Worm (Caenorhabditis elegans) whole organism, L2 larva: ENCODE data around the gene F56A8.4.

Experiments used
- C34F6.9 ChIP-seq: fragments of 150-350 bp; optimal IDR thresholded peaks from 2 replicates; lab custom pipeline; 2014; ENCODE audit warnings: missing biosample characterization, missing genetic modification characterization
- R02D3.7 ChIP-seq: fragments of 150-350 bp; optimal IDR thresholded peaks from 2 replicates; lab custom pipeline; 2014; ENCODE audit warnings: missing biosample characterization, missing genetic modification characterization
- Y55F3AM.14 ChIP-seq: fragments of 200-800 bp; sonication (Bioruptor generic); optimal IDR thresholded peaks from 2 replicates; lab custom pipeline; 2018; ENCODE audit warnings: mild to moderate bottlenecking, missing genetic modification characterization, missing compliant biosample characterization
- ZK546.5 ChIP-seq: sonication (generic microtip); optimal IDR thresholded peaks from 2 replicates; lab custom pipeline; 2017; ENCODE audit warnings: missing biosample characterization, missing genetic modification characterization
- alr-1 ChIP-seq: fragments of 150-350 bp; optimal IDR thresholded peaks from 2 replicates; lab custom pipeline; 2014; ENCODE audit warnings: missing biosample characterization, missing genetic modification characterization
- aly-2 ChIP-seq: fragments of 150-350 bp; optimal IDR thresholded peaks from 2 replicates; lab custom pipeline; 2014; ENCODE audit warnings: missing biosample characterization, missing genetic modification characterization
- ama-1 ChIP-seq: fragments of 150-350 bp; optimal IDR thresholded peaks from 2 replicates; lab custom pipeline; 2018; ENCODE audit warnings: inconsistent platforms
- blmp-1 ChIP-seq: sonication (generic microtip); optimal IDR thresholded peaks from 2 replicates; lab custom pipeline; 2017; ENCODE audit warnings: missing genetic modification characterization, mild to moderate bottlenecking, missing compliant biosample characterization, antibody characterized with exemption, moderate library complexity; ENCODE audit not compliant: insufficient read depth
- ceh-82 ChIP-seq: fragments of 150-350 bp; optimal IDR thresholded peaks from 2 replicates; lab custom pipeline; 2014; ENCODE audit warnings: missing biosample characterization, missing genetic modification characterization
- crh-2 ChIP-seq: sonication (generic microtip); optimal IDR thresholded peaks from 2 replicates; lab custom pipeline; 2017; ENCODE audit warnings: missing biosample characterization, missing genetic modification characterization
- dmd-4 ChIP-seq: sonication (generic microtip); optimal IDR thresholded peaks from 2 replicates; lab custom pipeline; 2017; ENCODE audit warnings: missing biosample characterization, missing genetic modification characterization
- egl-27 ChIP-seq: sonication (generic microtip); optimal IDR thresholded peaks from 3 replicates; lab custom pipeline; 2017; ENCODE audit warnings: missing biosample characterization, missing genetic modification reagents, missing genetic modification characterization
- elt-1 ChIP-seq: fragments of 150-350 bp; optimal IDR thresholded peaks from 2 replicates; lab custom pipeline; 2014; ENCODE audit warnings: missing biosample characterization, missing genetic modification characterization
- elt-3 ChIP-seq: sonication (generic microtip); optimal IDR thresholded peaks from 2 replicates; lab custom pipeline; 2017; ENCODE audit warnings: missing biosample characterization, missing genetic modification characterization
- fos-1 ChIP-seq: fragments of 150-350 bp; optimal IDR thresholded peaks from 2 replicates; lab custom pipeline; 2014; ENCODE audit warnings: missing biosample characterization, missing genetic modification characterization
- lin-11 ChIP-seq: fragments of 150-350 bp; sonication (generic microtip); optimal IDR thresholded peaks from 2 replicates; lab custom pipeline; 2014; ENCODE audit warnings: missing biosample characterization, missing genetic modification characterization, inconsistent platforms, mixed read lengths
- lin-39 ChIP-seq: fragments of 150-350 bp; optimal IDR thresholded peaks from 2 replicates; lab custom pipeline; 2014; ENCODE audit warnings: missing biosample characterization, missing genetic modification reagents, missing genetic modification characterization
- lsy-2 ChIP-seq, 2 experiments: fragments of 150-350 bp in 1 of 2; sonication (generic microtip) in 1 of 2; optimal IDR thresholded peaks; 2 replicates each; lab custom pipeline; 2014 to 2017; ENCODE audit warnings: missing biosample characterization in 2 of 2, missing genetic modification characterization in 2 of 2
- mab-5 ChIP-seq: fragments of 150-350 bp; optimal IDR thresholded peaks from 2 replicates; lab custom pipeline; 2014; ENCODE audit warnings: missing biosample characterization, missing genetic modification characterization
- mbf-1 ChIP-seq: sonication (generic microtip); optimal IDR thresholded peaks from 2 replicates; lab custom pipeline; 2017; ENCODE audit warnings: missing biosample characterization, missing genetic modification characterization
- mdl-1 ChIP-seq, 2 experiments: fragments of 150-350 bp in 1 of 2; sonication (generic microtip) in 1 of 2; optimal IDR thresholded peaks; 2 replicates each; lab custom pipeline; 2017; ENCODE audit warnings: missing biosample characterization in 2 of 2, missing genetic modification characterization in 2 of 2
- nhr-10 ChIP-seq: sonication (generic microtip); optimal IDR thresholded peaks from 2 replicates; lab custom pipeline; 2017; ENCODE audit warnings: missing biosample characterization, missing genetic modification characterization
- nhr-129 ChIP-seq: fragments of 150-350 bp; optimal IDR thresholded peaks from 2 replicates; lab custom pipeline; 2014; ENCODE audit warnings: missing biosample characterization, missing genetic modification characterization
- nhr-23 ChIP-seq: fragments of 150-350 bp; optimal IDR thresholded peaks from 2 replicates; lab custom pipeline; 2014; ENCODE audit warnings: missing biosample characterization, missing genetic modification reagents, missing genetic modification characterization
- nhr-237 ChIP-seq: fragments of 150-350 bp; optimal IDR thresholded peaks from 2 replicates; lab custom pipeline; 2014; ENCODE audit warnings: missing biosample characterization, missing genetic modification characterization
- nhr-25 ChIP-seq: fragments of 150-350 bp; sonication (generic microtip); optimal IDR thresholded peaks from 3 replicates; lab custom pipeline; 2014; ENCODE audit warnings: missing biosample characterization, missing genetic modification characterization
- nhr-77 ChIP-seq: fragments of 150-350 bp; optimal IDR thresholded peaks from 2 replicates; lab custom pipeline; 2014; ENCODE audit warnings: missing biosample characterization, missing genetic modification characterization
- peb-1 ChIP-seq: fragments of 150-350 bp; optimal IDR thresholded peaks from 2 replicates; lab custom pipeline; 2014; ENCODE audit warnings: missing biosample characterization, missing genetic modification characterization
- sem-4 ChIP-seq: fragments of 150-350 bp; optimal IDR thresholded peaks from 2 replicates; lab custom pipeline; 2014; ENCODE audit warnings: missing biosample characterization, missing genetic modification reagents, missing genetic modification characterization
- skn-1 ChIP-seq: sonication (generic microtip); optimal IDR thresholded peaks from 2 replicates; lab custom pipeline; 2017; ENCODE audit warnings: missing biosample characterization, missing genetic modification characterization
- sma-3 ChIP-seq: sonication (generic microtip); optimal IDR thresholded peaks from 2 replicates; lab custom pipeline; 2016; ENCODE audit warnings: missing genetic modification reagents, missing genetic modification characterization, missing compliant biosample characterization
- sma-9 ChIP-seq, 2 experiments: fragments of 150-350 bp in 1 of 2; sonication (generic microtip) in 1 of 2; optimal IDR thresholded peaks; 2 replicates each; lab custom pipeline; 2014 to 2016; ENCODE audit warnings: missing genetic modification characterization in 2 of 2, mild to moderate bottlenecking in 1 of 2, missing biosample characterization in 1 of 2, missing compliant biosample characterization in 1 of 2, missing genetic modification reagents in 1 of 2, moderate library complexity in 1 of 2
- snpc-4 ChIP-seq: fragments of 150-350 bp; optimal IDR thresholded peaks from 2 replicates; lab custom pipeline; 2014; ENCODE audit warnings: missing biosample characterization, missing genetic modification characterization
- unc-39 ChIP-seq: fragments of 150-350 bp; optimal IDR thresholded peaks from 2 replicates; lab custom pipeline; 2014; ENCODE audit warnings: missing biosample characterization, missing genetic modification characterization
- unc-55 ChIP-seq: fragments of 150-350 bp; sonication (generic microtip); optimal IDR thresholded peaks from 3 replicates; lab custom pipeline; 2014; ENCODE audit warnings: missing biosample characterization, missing genetic modification reagents, missing genetic modification characterization
- zag-1 ChIP-seq: fragments of 150-350 bp; optimal IDR thresholded peaks from 2 replicates; lab custom pipeline; 2014; ENCODE audit warnings: missing biosample characterization, missing genetic modification characterization
- ztf-1 ChIP-seq: fragments of 200-800 bp; sonication (Bioruptor generic); conservative IDR thresholded peaks from 2 replicates; pipeline ENCODE4 v1.3.6; 2022; ENCODE audit warnings: missing genetic modification characterization, missing compliant biosample characterization
- ztf-11 ChIP-seq: sonication (generic microtip); optimal IDR thresholded peaks from 2 replicates; lab custom pipeline; 2017; ENCODE audit warnings: missing biosample characterization, missing genetic modification characterization
- ztf-4 ChIP-seq: fragments of 150-350 bp; optimal IDR thresholded peaks from 2 replicates; lab custom pipeline; 2014; ENCODE audit warnings: missing biosample characterization, missing genetic modification characterization

The F56A8.4 gene

ce11 chrIII:13268856-13269255 lies 5.8 kb downstream of the F56A8.4 start, which contains the start of gene cpf-2 (continued):
- TF ChIP-seq crh-2 (tag; lab: Kevin White, UChicago) (peak; percentile 82), lin-11 (tag; lab: Kevin White, UChicago) (peak; percentile 82), dmd-4 (tag; lab: Kevin White, UChicago) (no peak), blmp-1 (peak; percentile 14), R02D3.7 (tag; lab: Kevin White, UChicago) (no peak), Y55F3AM.14 (GFP tag; lab: Kevin White, UChicago) (no peak), nhr-77 (tag; lab: Kevin White, UChicago) (peak; percentile 8), fos-1 (tag; lab: Kevin White, UChicago) (peak; percentile 39), mbf-1 (tag; lab: Kevin White, UChicago) (no peak), nhr-129 (tag; lab: Kevin White, UChicago) (peak; percentile 84), ZK546.5 (no peak), sem-4 (tag; lab: Kevin White, UChicago) (peak; percentile 74), alr-1 (no peak)

ce11 chrIII:13270896-13271295 lies 7.8 kb downstream of the F56A8.4 start:
- TF ChIP-seq lsy-2 (tag; optimal IDR thresholded peaks at IDR 0.05; lab: Kevin White, UChicago) (peak in 1 of 2 experiments; percentile 54), zag-1 (tag; lab: Kevin White, UChicago) (peak; percentile 57), blmp-1 (no peak), snpc-4 (tag; lab: Kevin White, UChicago) (no peak), sem-4 (tag; lab: Kevin White, UChicago) (peak; percentile 3), ztf-4 (tag; lab: Kevin White, UChicago) (no peak), nhr-25 (tag; lab: Kevin White, UChicago) (no peak), mdl-1 (tag; optimal IDR thresholded peaks at IDR 0.05; lab: Kevin White, UChicago) (peak in 1 of 2 experiments; percentile 2), ama-1 (lab: Kevin White, UChicago) (no peak), mab-5 (tag; lab: Kevin White, UChicago) (no peak), unc-55 (GFP tag; lab: Kevin White, UChicago) (peak; percentile 84), egl-27 (no peak), sma-9 (GFP tag; optimal IDR thresholded peaks at IDR 0.05; lab: Kevin White, UChicago) (no peak), sma-9 (tag; optimal IDR thresholded peaks at IDR 0.05; lab: Kevin White, UChicago) (no peak), sma-3 (no peak), dmd-4 (tag; lab: Kevin White, UChicago) (no peak), ztf-1 (GFP tag; lab: Robert Waterston, UW) (no peak), elt-1 (no peak), lin-11 (tag; lab: Kevin White, UChicago) (no peak), C34F6.9 (peak; percentile 79), Y55F3AM.14 (GFP tag; lab: Kevin White, UChicago) (peak; percentile 25), R02D3.7 (tag; lab: Kevin White, UChicago) (no peak), nhr-10 (tag; lab: Kevin White, UChicago) (no peak), nhr-77 (tag; lab: Kevin White, UChicago) (no peak), nhr-129 (tag; lab: Kevin White, UChicago) (peak; percentile 8)

ce11 chrIII:13272227-13272626 lies 9.1 kb downstream of the F56A8.4 start:
- no peak for TF ChIP-seq mab-5 (tag; lab: Kevin White, UChicago)
- TF ChIP-seq ztf-1 (GFP tag; lab: Robert Waterston, UW) = no peak
- no peak for TF ChIP-seq ztf-11 (tag; lab: Kevin White, UChicago)
- TF ChIP-seq lin-39 (tag; lab: Kevin White, UChicago) = no peak
- TF ChIP-seq nhr-237 (tag; lab: Kevin White, UChicago) = no peak

ce11 chrIII:13272788-13273187 lies 9.7 kb downstream of the F56A8.4 start:
- TF ChIP-seq elt-1 (no peak), nhr-23 (no peak), unc-39 (tag; lab: Kevin White, UChicago) (no peak), peb-1 (no peak), mab-5 (tag; lab: Kevin White, UChicago) (peak; percentile 19), sma-9 (GFP tag; optimal IDR thresholded peaks at IDR 0.05; lab: Kevin White, UChicago) (peak; percentile 12), sma-9 (tag; optimal IDR thresholded peaks at IDR 0.05; lab: Kevin White, UChicago) (no peak), C34F6.9 (no peak), nhr-237 (tag; lab: Kevin White, UChicago) (no peak), aly-2 (tag; lab: Kevin White, UChicago) (no peak), R02D3.7 (tag; lab: Kevin White, UChicago) (no peak), fos-1 (tag; lab: Kevin White, UChicago) (no peak), egl-27 (no peak), ceh-82 (tag; lab: Kevin White, UChicago) (no peak), elt-3 (tag; lab: Kevin White, UChicago) (no peak), nhr-77 (tag; lab: Kevin White, UChicago) (no peak), skn-1 (tag; lab: Kevin White, UChicago) (no peak), alr-1 (no peak), ztf-1 (GFP tag; lab: Robert Waterston, UW) (no peak), unc-55 (GFP tag; lab: Kevin White, UChicago) (peak; percentile 69)
- TF ChIP-seq, all 48 proteins: peak for 3
